Worm (Caenorhabditis elegans) whole organism, mixed stage, embryonic: ENCODE data around the gene jmjd-4.

Experiments used
- M03D4.4 ChIP-seq: sonication (generic microtip); optimal IDR thresholded peaks from 2 replicates; lab custom pipeline; 2017; ENCODE audit warnings: mild to moderate bottlenecking, missing genetic modification characterization, missing compliant biosample characterization
- bed-3 ChIP-seq: fragments of 200-800 bp; sonication (Bioruptor generic); optimal IDR thresholded peaks from 3 replicates; lab custom pipeline; 2018; ENCODE audit warnings: mild to moderate bottlenecking, missing genetic modification characterization, moderate library complexity, missing compliant biosample characterization
- blmp-1 ChIP-seq: fragments of 150-350 bp; optimal IDR thresholded peaks from 2 replicates; lab custom pipeline; 2014; ENCODE audit warnings: missing biosample characterization, missing genetic modification characterization
- ceh-39 ChIP-seq: fragments of 150-350 bp; optimal IDR thresholded peaks from 2 replicates; lab custom pipeline; 2014; ENCODE audit warnings: missing biosample characterization, missing genetic modification characterization
- ceh-43 ChIP-seq: fragments of 200-800 bp; sonication (Bioruptor generic); optimal IDR thresholded peaks from 2 replicates; lab custom pipeline; 2018; ENCODE audit warnings: mild to moderate bottlenecking, missing genetic modification characterization, moderate library complexity, missing compliant biosample characterization
- ceh-83 ChIP-seq: fragments of 200-800 bp; sonication (Bioruptor generic); optimal IDR thresholded peaks from 2 replicates; lab custom pipeline; 2018; ENCODE audit warnings: mild to moderate bottlenecking, missing genetic modification characterization, missing compliant biosample characterization
- ces-1 ChIP-seq: fragments of 150-350 bp; optimal IDR thresholded peaks from 2 replicates; lab custom pipeline; 2014; ENCODE audit warnings: missing biosample characterization, missing genetic modification reagents, missing genetic modification characterization
- cnd-1 ChIP-seq: fragments of 200-800 bp; sonication (Bioruptor generic); optimal IDR thresholded peaks from 2 replicates; lab custom pipeline; 2018; ENCODE audit warnings: mild to moderate bottlenecking, missing genetic modification characterization, missing compliant biosample characterization
- drap-1 ChIP-seq: fragments of 200-800 bp; sonication (Bioruptor generic); optimal IDR thresholded peaks from 3 replicates; lab custom pipeline; 2018; ENCODE audit warnings: mild to moderate bottlenecking, missing genetic modification characterization, missing compliant biosample characterization
- elt-1 ChIP-seq: sonication (generic microtip); optimal IDR thresholded peaks from 2 replicates; lab custom pipeline; 2017; ENCODE audit warnings: missing genetic modification characterization, mild to moderate bottlenecking, missing compliant biosample characterization, antibody characterized with exemption, moderate library complexity, borderline replicate concordance; ENCODE audit not compliant: insufficient read depth
- elt-3 ChIP-seq: fragments of 150-350 bp; optimal IDR thresholded peaks from 2 replicates; lab custom pipeline; 2014; ENCODE audit warnings: missing biosample characterization, missing genetic modification characterization
- flh-1 ChIP-seq: fragments of 200-800 bp; sonication (Bioruptor generic); optimal IDR thresholded peaks from 2 replicates; lab custom pipeline; 2018; ENCODE audit warnings: mild to moderate bottlenecking, missing genetic modification characterization, moderate library complexity, missing compliant biosample characterization
- ham-2 ChIP-seq: fragments of 200-800 bp; sonication (Bioruptor generic); optimal IDR thresholded peaks from 2 replicates; lab custom pipeline; 2018; ENCODE audit warnings: mild to moderate bottlenecking, missing genetic modification characterization, missing compliant biosample characterization
- hlh-1 ChIP-seq: fragments of 150-350 bp; optimal IDR thresholded peaks from 2 replicates; lab custom pipeline; 2014; ENCODE audit warnings: missing biosample characterization, missing genetic modification reagents, missing genetic modification characterization
- lin-13 ChIP-seq: fragments of 150-350 bp; optimal IDR thresholded peaks from 2 replicates; lab custom pipeline; 2014; ENCODE audit warnings: missing biosample characterization, missing genetic modification characterization
- lin-32 ChIP-seq: fragments of 200-800 bp; sonication (Bioruptor generic); optimal IDR thresholded peaks from 2 replicates; lab custom pipeline; 2018; ENCODE audit warnings: mild to moderate bottlenecking, missing genetic modification characterization, missing compliant biosample characterization
- lsy-2 ChIP-seq: fragments of 150-350 bp; optimal IDR thresholded peaks from 2 replicates; lab custom pipeline; 2014; ENCODE audit warnings: missing biosample characterization, missing genetic modification characterization
- mab-5 ChIP-seq: fragments of 150-350 bp; optimal IDR thresholded peaks from 2 replicates; lab custom pipeline; 2014; ENCODE audit warnings: missing biosample characterization, missing genetic modification characterization
- mep-1 ChIP-seq: fragments of 150-350 bp; optimal IDR thresholded peaks from 2 replicates; lab custom pipeline; 2017; ENCODE audit warnings: missing biosample characterization, missing genetic modification reagents, missing genetic modification characterization, inconsistent platforms
- mls-2 ChIP-seq: sonication (generic microtip); optimal IDR thresholded peaks from 2 replicates; lab custom pipeline; 2016; ENCODE audit warnings: mild to moderate bottlenecking, missing genetic modification characterization, moderate library complexity, missing compliant biosample characterization
- nhr-12 ChIP-seq: fragments of 150-350 bp; optimal IDR thresholded peaks from 2 replicates; lab custom pipeline; 2014; ENCODE audit warnings: missing biosample characterization, missing genetic modification characterization
- nhr-2 ChIP-seq: fragments of 150-350 bp; optimal IDR thresholded peaks from 2 replicates; lab custom pipeline; 2014; ENCODE audit warnings: missing biosample characterization, missing genetic modification characterization
- nhr-237 ChIP-seq: fragments of 150-350 bp; optimal IDR thresholded peaks from 2 replicates; lab custom pipeline; 2014; ENCODE audit warnings: missing biosample characterization, missing genetic modification characterization
- nhr-28 ChIP-seq: fragments of 150-350 bp; optimal IDR thresholded peaks from 2 replicates; lab custom pipeline; 2014; ENCODE audit warnings: missing biosample characterization, missing genetic modification characterization
- nhr-76 ChIP-seq: sonication (generic microtip); optimal IDR thresholded peaks from 2 replicates; lab custom pipeline; 2017; ENCODE audit warnings: missing biosample characterization, missing genetic modification characterization
- pha-4 ChIP-seq: fragments of 150-350 bp; optimal IDR thresholded peaks from 2 replicates; lab custom pipeline; 2018; ENCODE audit warnings: missing biosample characterization, missing genetic modification reagents, missing genetic modification characterization
- snpc-4 ChIP-seq: fragments of 150-350 bp; optimal IDR thresholded peaks from 2 replicates; lab custom pipeline; 2014; ENCODE audit warnings: missing biosample characterization, missing genetic modification characterization
- sptf-1 ChIP-seq: sonication (generic microtip); optimal IDR thresholded peaks from 2 replicates; lab custom pipeline; 2017; ENCODE audit warnings: mild to moderate bottlenecking, missing genetic modification characterization, moderate library complexity, missing compliant biosample characterization
- unc-120 ChIP-seq: sonication (generic microtip); optimal IDR thresholded peaks from 2 replicates; lab custom pipeline; 2017; ENCODE audit warnings: missing genetic modification characterization, missing compliant biosample characterization; ENCODE audit not compliant: poor library complexity, severe bottlenecking
- unc-39 ChIP-seq: fragments of 150-350 bp; optimal IDR thresholded peaks from 2 replicates; lab custom pipeline; 2014; ENCODE audit warnings: missing biosample characterization, missing genetic modification characterization
- unc-62 ChIP-seq: fragments of 150-350 bp; optimal IDR thresholded peaks from 2 replicates; lab custom pipeline; 2014; ENCODE audit warnings: missing biosample characterization, missing genetic modification reagents, missing genetic modification characterization
- zip-8 ChIP-seq: fragments of 150-350 bp; optimal IDR thresholded peaks from 2 replicates; lab custom pipeline; 2014; ENCODE audit warnings: missing biosample characterization, missing genetic modification characterization

jmjd-4 gene

ce11 chrIII:10336109-10336508 is 2.3 kb upstream of the jmjd-4 start:
- TF ChIP-seq sptf-1 (tag; lab: Kevin White, UChicago) (no peak), ceh-43 (GFP tag; lab: Kevin White, UChicago) (no peak), nhr-76 (tag; lab: Kevin White, UChicago) (no peak), ceh-39 (tag; lab: Kevin White, UChicago) (no peak), M03D4.4 (no peak)
- TF ChIP-seq, all 35 proteins: peak for 0

- TF ChIP-seq blmp-1 (tag; lab: Kevin White, UChicago): no peak
- TF ChIP-seq lin-13 (tag; lab: Kevin White, UChicago): no peak
- no peak for TF ChIP-seq pha-4 (tag; lab: Kevin White, UChicago)
- no peak for TF ChIP-seq lin-32 (GFP tag; lab: Kevin White, UChicago)
- no peak for TF ChIP-seq elt-1 (tag; lab: Kevin White, UChicago)
- TF ChIP-seq elt-3: no peak
- no peak for TF ChIP-seq lsy-2
- no peak for TF ChIP-seq mab-5 (tag; lab: Kevin White, UChicago)
- no peak for TF ChIP-seq unc-62 (GFP tag; lab: Kevin White, UChicago)
- no peak for TF ChIP-seq ces-1 (GFP tag; lab: Kevin White, UChicago)
- no peak for TF ChIP-seq unc-120 (tag; lab: Kevin White, UChicago)
- no peak for TF ChIP-seq cnd-1
These were observed 1.3 kb upstream of the jmjd-4 start, which contains the start of gene ced-9 for ce11 chrIII:10335086-10335485. ced-9 (plus strand) TSS chrIII:10335172.

ce11 chrIII:10332560-10332959 is 1.3 kb downstream of the jmjd-4 start, which contains the start of gene T07C4.12:
T07C4.12 (minus strand) TSS chrIII:10332660.
- TF ChIP-seq blmp-1 (tag; lab: Kevin White, UChicago) (no peak), elt-3 (no peak), pha-4 (tag; lab: Kevin White, UChicago) (no peak), ceh-43 (GFP tag; lab: Kevin White, UChicago) (no peak), nhr-2 (tag; lab: Kevin White, UChicago) (no peak), nhr-76 (tag; lab: Kevin White, UChicago) (no peak), zip-8 (tag; lab: Kevin White, UChicago) (no peak), ceh-39 (tag; lab: Kevin White, UChicago) (no peak), unc-120 (tag; lab: Kevin White, UChicago) (no peak), ceh-83 (GFP tag; lab: Kevin White, UChicago) (no peak), ces-1 (GFP tag; lab: Kevin White, UChicago) (no peak), unc-62 (GFP tag; lab: Kevin White, UChicago) (no peak), mls-2 (no peak), drap-1 (GFP tag; lab: Kevin White, UChicago) (no peak), hlh-1 (tag; lab: Kevin White, UChicago) (no peak), lin-32 (GFP tag; lab: Kevin White, UChicago) (no peak), M03D4.4 (no peak), mep-1 (tag; lab: Kevin White, UChicago) (no peak)
- TF ChIP-seq, all 35 proteins: peak for 0

DNA sequence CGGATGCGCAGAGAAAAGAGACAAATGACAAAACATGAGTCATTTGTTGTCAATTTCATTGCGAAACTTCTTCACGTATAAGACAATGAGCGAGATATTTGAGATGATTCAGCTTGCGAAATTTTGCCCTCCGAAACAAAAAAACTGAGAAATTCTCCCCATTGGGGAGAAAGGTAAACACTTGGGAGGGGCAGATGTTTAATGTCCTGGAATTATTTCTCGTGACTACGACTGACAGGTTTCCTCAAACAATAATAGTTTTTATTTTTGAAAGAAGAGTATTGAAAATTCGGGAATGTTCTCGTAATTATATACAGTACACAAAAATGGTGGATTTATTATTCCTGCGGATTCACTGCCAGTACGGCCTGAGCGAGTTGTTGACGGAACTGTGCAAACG is 2.6 kb downstream of the jmjd-4 start:
- no peak for TF ChIP-seq elt-1 (tag; lab: Kevin White, UChicago)
- TF ChIP-seq unc-39: no peak
- TF ChIP-seq lin-13 (tag; lab: Kevin White, UChicago): no peak
- TF ChIP-seq M03D4.4: no peak
- no peak for TF ChIP-seq nhr-237 (tag; lab: Kevin White, UChicago)
- no peak for TF ChIP-seq nhr-12 (tag; lab: Kevin White, UChicago)
- TF ChIP-seq nhr-76 (tag; lab: Kevin White, UChicago): no peak
- no peak for TF ChIP-seq lin-32 (GFP tag; lab: Kevin White, UChicago)
- TF ChIP-seq nhr-28 (tag; lab: Kevin White, UChicago): no peak
- TF ChIP-seq ceh-83 (GFP tag; lab: Kevin White, UChicago): no peak
- TF ChIP-seq flh-1 (GFP tag; lab: Kevin White, UChicago): no peak

ce11 chrIII:10330372-10331062 is 3.3 kb downstream of the jmjd-4 start, which contains the start of gene nex-2:
nex-2 (minus strand) TSS chrIII:10330422.
- no peak for TF ChIP-seq hlh-1 (tag; lab: Kevin White, UChicago)
- TF ChIP-seq snpc-4 (tag; lab: Kevin White, UChicago): no peak
- no peak for TF ChIP-seq zip-8 (tag; lab: Kevin White, UChicago)
- TF ChIP-seq mep-1 (tag; lab: Kevin White, UChicago): no peak
- TF ChIP-seq unc-120 (tag; lab: Kevin White, UChicago): no peak
- TF ChIP-seq ham-2 (GFP tag; lab: Kevin White, UChicago): no peak
- no peak for TF ChIP-seq flh-1 (GFP tag; lab: Kevin White, UChicago)
- TF ChIP-seq ces-1 (GFP tag; lab: Kevin White, UChicago): no peak
- no peak for TF ChIP-seq lin-13 (tag; lab: Kevin White, UChicago)
- no peak for TF ChIP-seq unc-62 (GFP tag; lab: Kevin White, UChicago)
- no peak for TF ChIP-seq M03D4.4
- no peak for TF ChIP-seq nhr-12 (tag; lab: Kevin White, UChicago)
- no peak for TF ChIP-seq sptf-1 (tag; lab: Kevin White, UChicago)
- TF ChIP-seq mls-2: no peak
- TF ChIP-seq nhr-237 (tag; lab: Kevin White, UChicago): no peak
- no peak for TF ChIP-seq ceh-43 (GFP tag; lab: Kevin White, UChicago)
- no peak for TF ChIP-seq bed-3
- TF ChIP-seq lsy-2: no peak
- TF ChIP-seq ceh-83 (GFP tag; lab: Kevin White, UChicago): no peak
- no peak for TF ChIP-seq unc-39
- TF ChIP-seq, all 35 proteins: peak for 0
